Fruit fly (Drosophila melanogaster): ENCODE results near the gene CG4393.

- TF ChIP-seq psq (optimal IDR thresholded peaks at IDR 0.05) (no peak), usp (GFP tag; optimal IDR thresholded peaks at IDR 0.05) (no peak), CG8478 (optimal IDR thresholded peaks at IDR 0.05) (no peak)
Measured at dm6 chr3R:23421925-23422324, 37.3 kb upstream of the CG4393 start.

Measured in whole organism.